Fruit fly (Drosophila melanogaster) whole organism: ENCODE measurements around the gene CG6299.

Experiments
- CG8478 ChIP-seq: fragments of >200 bp; optimal IDR thresholded peaks from 2 replicates; lab custom pipeline; 2018; ENCODE audit warnings: inconsistent platforms
- Dll ChIP-seq: fragments of >200 bp; optimal IDR thresholded peaks from 2 replicates; lab custom pipeline; 2017
- EcR ChIP-seq, 2 experiments: fragments of >200 bp; optimal IDR thresholded peaks; 2 replicates each; lab custom pipeline; 2017; ENCODE audit warnings: missing biosample characterization in 2 of 2, missing genetic modification characterization in 2 of 2, missing genetic modification reagents in 2 of 2
- psq ChIP-seq: fragments of >200 bp; optimal IDR thresholded peaks from 2 replicates; lab custom pipeline; 2017

DNA sequence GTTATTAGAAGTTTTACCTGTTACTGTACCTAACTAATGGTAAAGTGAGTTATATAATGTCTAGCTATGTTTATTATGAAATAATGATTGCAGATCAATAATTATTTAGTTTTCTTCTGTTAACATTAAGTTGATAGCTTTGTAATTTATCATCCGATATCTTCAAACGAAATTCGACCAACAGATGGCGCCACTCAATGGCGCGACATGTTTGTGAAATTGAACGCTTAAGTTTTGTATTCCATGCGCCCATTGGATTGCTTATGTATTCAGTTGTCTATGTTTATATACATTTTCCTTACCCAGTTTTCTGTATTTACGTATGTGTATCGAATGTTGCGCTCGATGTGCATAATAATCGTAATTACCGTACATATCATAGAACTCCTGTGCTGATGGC is 28.0 kb downstream of the CG6299 start:
- TF ChIP-seq CG8478 (no peak), psq (lab: Kevin White, UChicago) (no peak), Dll (lab: Kevin White, UChicago) (no peak), EcR (GFP tag; optimal IDR thresholded peaks at IDR 0.05; lab: Kevin White, UChicago) (no peak)
